Fruit fly (Drosophila melanogaster): Measurements from ENCODE around the gene mtgo.

mtgo gene

dm6 chr2L:16498100-16498499, 46.7 kb upstream of the mtgo start (continued):
- TF ChIP-seq gt (GFP tag; IDR thresholded peaks at IDR 0.05) (no peak), usp (GFP tag; optimal IDR thresholded peaks at IDR 0.05) (no peak), Sox102F (GFP tag; optimal IDR thresholded peaks at IDR 0.05) (peak; percentile 59), vfl (GFP tag; optimal IDR thresholded peaks at IDR 0.05) (no peak), chif (GFP tag; optimal IDR thresholded peaks at IDR 0.05) (peak in 1 of 2 experiments; percentile 17), D19B (GFP tag; optimal IDR thresholded peaks at IDR 0.05) (no peak), nmo (GFP tag; optimal IDR thresholded peaks at IDR 0.05) (peak; percentile 29), CG34376 (GFP tag; optimal IDR thresholded peaks at IDR 0.05) (no peak), MESR4 (GFP tag; optimal IDR thresholded peaks at IDR 0.05) (no peak), onecut (GFP tag; IDR thresholded peaks at IDR 0.05) (no peak), Mes4 (GFP tag; optimal IDR thresholded peaks at IDR 0.05) (no peak), Fer2 (tag; optimal IDR thresholded peaks at IDR 0.05) (no peak), CG13624 (GFP tag; optimal IDR thresholded peaks at IDR 0.05) (peak; percentile 14), wek (GFP tag; optimal IDR thresholded peaks at IDR 0.05) (no peak), CG17568 (GFP tag; optimal IDR thresholded peaks at IDR 0.05) (no peak), prd (optimal IDR thresholded peaks at IDR 0.05) (no peak), prd (GFP tag; IDR thresholded peaks at IDR 0.05) (peak; percentile 67; the same call in 2 of the 3 replicates), lilli (GFP tag; optimal IDR thresholded peaks at IDR 0.05) (peak; percentile 7), Xrp1 (GFP tag; IDR thresholded peaks at IDR 0.05) (peak; percentile 66), CG6175 (GFP tag; IDR thresholded peaks at IDR 0.05) (no peak), Ptx1 (GFP tag; IDR thresholded peaks at IDR 0.05) (0 out of 2 replicates have a peak, but pooled peaks have one; percentile 38), NC2β (GFP tag; optimal IDR thresholded peaks at IDR 0.05) (no peak), sima (GFP tag; optimal IDR thresholded peaks at IDR 0.05) (no peak), CG12236 (GFP tag; optimal IDR thresholded peaks at IDR 0.05) (no peak), dysf (GFP tag; IDR thresholded peaks at IDR 0.05) (peak; percentile 44; the same call in 1 of the 3 replicates), CG8924 (tag; optimal IDR thresholded peaks at IDR 0.05) (peak; percentile 4), phol (tag; optimal IDR thresholded peaks at IDR 0.05) (peak; percentile 34), bigmax (GFP tag; optimal IDR thresholded peaks at IDR 0.05) (no peak), CG30403 (GFP tag; optimal IDR thresholded peaks at IDR 0.05) (peak; percentile 27), bbx (GFP tag; IDR thresholded peaks at IDR 0.05; ENCODE audit: partially characterized antibody) (no peak), lmd (GFP tag; IDR thresholded peaks at IDR 0.05) (0 out of 2 replicates have a peak, but pooled peaks have one; percentile 6), sna (GFP tag; IDR thresholded peaks at IDR 0.05; ENCODE audit: partially characterized antibody) (no peak), CG8478 (optimal IDR thresholded peaks at IDR 0.05) (no peak), CG11695 (GFP tag; IDR thresholded peaks at IDR 0.05) (peak; percentile 54; the same call in 1 of the 3 replicates), CG9932 (GFP tag; IDR thresholded peaks at IDR 0.05) (peak; percentile 34; the same call in 1 of the 2 replicates), CG4707 (GFP tag; optimal IDR thresholded peaks at IDR 0.05) (no peak), pan (optimal IDR thresholded peaks at IDR 0.05) (no peak), pan (GFP tag; optimal IDR thresholded peaks at IDR 0.05 in 1 of 2, IDR thresholded peaks at IDR 0.05 in 1 of 2) (peak in 1 of 2 experiments; percentile 46), CG5953 (GFP tag; IDR thresholded peaks at IDR 0.05) (no peak), B-H1 (GFP tag; IDR thresholded peaks at IDR 0.05) (0 out of 3 replicates have a peak, but pooled peaks have one; percentile 22), CG7839 (tag; optimal IDR thresholded peaks at IDR 0.05) (peak; percentile 51), CG2712 (tag; optimal IDR thresholded peaks at IDR 0.05) (peak; percentile 45), cas (GFP tag; IDR thresholded peaks at IDR 0.05) (0 out of 2 replicates have a peak, but pooled peaks have one; percentile 14), CG17328 (GFP tag; IDR thresholded peaks at IDR 0.05) (peak; percentile 55), unc-4 (GFP tag; IDR thresholded peaks at IDR 0.05; ENCODE audit: partially characterized antibody) (no peak), CG2875 (GFP tag; optimal IDR thresholded peaks at IDR 0.05) (no peak), fd3F (GFP tag; optimal IDR thresholded peaks at IDR 0.05) (peak; percentile 42), z (GFP tag; IDR thresholded peaks at IDR 0.05) (no peak), vnd (GFP tag; IDR thresholded peaks at IDR 0.05; ENCODE audit: partially characterized antibody) (no peak), CG17359 (tag; optimal IDR thresholded peaks at IDR 0.05) (peak; percentile 34), Scr (GFP tag; IDR thresholded peaks at IDR 0.05; ENCODE audit: partially characterized antibody) (no peak), CG6854 (GFP tag; optimal IDR thresholded peaks at IDR 0.05) (no peak)

All from whole organism, embryonic.